Worm (Caenorhabditis elegans) whole organism, late embryonic: ENCODE measurements around the gene set-26.
"Not testable (repeated sequence)": the region's sequence is repeated elsewhere in the genome, so short reads cannot be mapped to it uniquely, and the experiment has no call there.

ENCODE experiments used
- C08G9.2 ChIP-seq: sonication (generic microtip); optimal IDR thresholded peaks from 2 replicates; lab custom pipeline; 2016; ENCODE audit warnings: mild to moderate bottlenecking, missing genetic modification characterization, moderate library complexity, missing compliant biosample characterization
- ama-1 ChIP-seq: fragments of 150-350 bp; optimal IDR thresholded peaks from 2 replicates; lab custom pipeline; 2014
- fkh-10 ChIP-seq: fragments of 150-350 bp; optimal IDR thresholded peaks from 2 replicates; lab custom pipeline; 2014; ENCODE audit warnings: missing biosample characterization, missing genetic modification reagents, missing genetic modification characterization
- gmeb-2 ChIP-seq: sonication (generic microtip); optimal IDR thresholded peaks from 2 replicates; lab custom pipeline; 2016; ENCODE audit warnings: missing genetic modification characterization, inconsistent platforms, missing compliant biosample characterization
- hlh-15 ChIP-seq: sonication (generic microtip); optimal IDR thresholded peaks from 2 replicates; lab custom pipeline; 2016; ENCODE audit warnings: missing genetic modification characterization, missing compliant biosample characterization
- npax-4 ChIP-seq: sonication (generic microtip); optimal IDR thresholded peaks from 2 replicates; lab custom pipeline; 2016; ENCODE audit warnings: missing genetic modification characterization, missing compliant biosample characterization
- pha-4 ChIP-seq: fragments of 150-350 bp; optimal IDR thresholded peaks from 2 replicates; lab custom pipeline; 2018; ENCODE audit warnings: missing biosample characterization, missing genetic modification reagents, missing genetic modification characterization
- pqm-1 ChIP-seq: sonication (generic microtip); optimal IDR thresholded peaks from 2 replicates; lab custom pipeline; 2016; ENCODE audit warnings: missing genetic modification characterization, missing compliant biosample characterization
- rnt-1 ChIP-seq: sonication (generic microtip); optimal IDR thresholded peaks from 2 replicates; lab custom pipeline; 2016; ENCODE audit warnings: missing genetic modification characterization, missing compliant biosample characterization
- unc-86 ChIP-seq: sonication (generic microtip); optimal IDR thresholded peaks from 2 replicates; lab custom pipeline; 2016; ENCODE audit warnings: missing genetic modification characterization, missing compliant biosample characterization

DNA sequence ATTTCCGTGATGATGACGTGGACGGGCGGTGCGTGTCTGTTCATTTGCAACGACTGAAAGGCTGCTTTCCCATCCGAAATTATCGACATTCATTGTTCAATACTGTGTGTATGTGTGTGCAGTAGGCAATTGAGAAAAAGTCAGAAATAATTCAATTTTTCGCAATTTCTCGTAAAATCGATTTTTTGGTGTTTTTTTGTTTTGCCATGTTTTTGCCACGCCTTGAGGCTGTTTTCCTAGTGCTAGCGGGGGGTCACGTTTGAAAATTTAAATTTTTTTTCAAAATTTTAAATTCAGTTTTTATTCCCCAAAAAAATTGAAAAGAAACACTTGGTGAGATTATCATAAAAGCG lies 9.5 kb downstream of the set-26 start, which contains the start of gene Y51H4A.13:
- not testable (repeated sequence) for TF ChIP-seq fkh-10 (GFP tag; lab: Kevin White, UChicago); C08G9.2 (tag; lab: Kevin White, UChicago); npax-4 (tag; lab: Kevin White, UChicago); rnt-1 (tag; lab: Kevin White, UChicago); pha-4 (tag; lab: Kevin White, UChicago); ama-1 (lab: Kevin White, UChicago); hlh-15 (tag; lab: Kevin White, UChicago); pqm-1 (tag; lab: Kevin White, UChicago); unc-86 (tag; lab: Kevin White, UChicago); gmeb-2
